Worm (Caenorhabditis elegans) whole organism, young adult: ENCODE results near the gene T20D3.14.

Source experiments
- B0019.2 ChIP-seq: fragments of 200-800 bp; sonication (Bioruptor generic); conservative IDR thresholded peaks from 2 replicates; pipeline ENCODE4 v1.3.6; 2022; ENCODE audit warnings: missing genetic modification reagents, missing genetic modification characterization, missing compliant biosample characterization
- B0336.3 ChIP-seq: fragments of 200-800 bp; sonication (Bioruptor generic); IDR thresholded peaks from 2 replicates; pipeline ENCODE4 v1.3.6; 2022; ENCODE audit warnings: missing genetic modification characterization, missing compliant biosample characterization
- D2030.7 ChIP-seq: fragments of 200-800 bp; sonication (Bioruptor generic); IDR thresholded peaks from 2 replicates; pipeline ENCODE4 v1.3.6; 2022; ENCODE audit warnings: missing genetic modification reagents, missing genetic modification characterization, missing compliant biosample characterization
- F33H1.4 ChIP-seq: fragments of 200-800 bp; sonication (Bioruptor generic); IDR thresholded peaks from 2 replicates; pipeline ENCODE4 v1.3.6; 2022; ENCODE audit warnings: missing genetic modification reagents, missing genetic modification characterization, missing compliant biosample characterization
- F49E8.2 ChIP-seq: sonication (generic microtip); optimal IDR thresholded peaks from 3 replicates; lab custom pipeline; 2017; ENCODE audit warnings: missing genetic modification characterization, mild to moderate bottlenecking, missing compliant biosample characterization, antibody characterized with exemption, moderate library complexity; ENCODE audit not compliant: insufficient read depth
- T26A5.8 ChIP-seq: sonication (generic microtip); optimal IDR thresholded peaks from 2 replicates; lab custom pipeline; 2016; ENCODE audit warnings: missing genetic modification characterization, missing compliant biosample characterization
- Y56A3A.18 ChIP-seq: fragments of 200-800 bp; sonication (Bioruptor generic); IDR thresholded peaks from 2 replicates; pipeline ENCODE4 v1.3.6; 2022; ENCODE audit warnings: missing genetic modification reagents, missing genetic modification characterization, missing compliant biosample characterization
- athp-1 ChIP-seq: sonication (generic microtip); optimal IDR thresholded peaks from 2 replicates; lab custom pipeline; 2017; ENCODE audit warnings: mild to moderate bottlenecking, missing genetic modification characterization, missing compliant biosample characterization
- attf-5 ChIP-seq: fragments of 200-800 bp; sonication (Bioruptor generic); optimal IDR thresholded peaks from 2 replicates; lab custom pipeline; 2018; ENCODE audit warnings: mild to moderate bottlenecking, missing genetic modification characterization, missing compliant biosample characterization
- attf-6 ChIP-seq: fragments of 200-800 bp; sonication (Bioruptor generic); IDR thresholded peaks from 2 replicates; pipeline ENCODE4 v1.3.6; 2022; ENCODE audit warnings: missing genetic modification reagents, missing genetic modification characterization, missing compliant biosample characterization
- bed-1 ChIP-seq: fragments of 200-800 bp; sonication (Bioruptor generic); IDR thresholded peaks from 2 replicates; pipeline ENCODE4 v1.3.6; 2022; ENCODE audit warnings: missing genetic modification reagents, missing genetic modification characterization, missing compliant biosample characterization
- ccch-3 ChIP-seq: fragments of 200-800 bp; sonication (Bioruptor generic); optimal IDR thresholded peaks from 2 replicates; lab custom pipeline; 2018; ENCODE audit warnings: mild to moderate bottlenecking, missing genetic modification characterization, missing compliant biosample characterization
- ceh-100 ChIP-seq: fragments of 200-800 bp; sonication (Bioruptor generic); IDR thresholded peaks from 2 replicates; pipeline ENCODE4 v1.3.6; 2022; ENCODE audit warnings: missing genetic modification reagents, missing genetic modification characterization, missing compliant biosample characterization
- ceh-40 ChIP-seq: fragments of 200-800 bp; sonication (Bioruptor generic); IDR thresholded peaks from 2 replicates; pipeline ENCODE4 v1.3.6; 2022; ENCODE audit warnings: missing genetic modification characterization, missing compliant biosample characterization
- ceh-91 ChIP-seq: fragments of 200-800 bp; sonication (Bioruptor generic); IDR thresholded peaks from 2 replicates; pipeline ENCODE4 v1.3.6; 2022; ENCODE audit warnings: missing genetic modification reagents, missing genetic modification characterization, missing compliant biosample characterization
- die-1 ChIP-seq: sonication (generic microtip); optimal IDR thresholded peaks from 2 replicates; lab custom pipeline; 2016; ENCODE audit warnings: missing genotype, mild to moderate bottlenecking, missing genetic modification characterization, missing compliant biosample characterization
- dox-1 ChIP-seq: fragments of 200-800 bp; sonication (Bioruptor generic); IDR thresholded peaks from 2 replicates; pipeline ENCODE4 v1.3.6; 2022; ENCODE audit warnings: missing genetic modification reagents, missing genetic modification characterization, missing compliant biosample characterization
- efl-1 ChIP-seq: fragments of 150-350 bp; optimal IDR thresholded peaks from 2 replicates; lab custom pipeline; 2014; ENCODE audit warnings: missing biosample characterization, missing genetic modification reagents, missing genetic modification characterization
- gei-17 ChIP-seq: fragments of 200-800 bp; sonication (Bioruptor generic); optimal IDR thresholded peaks from 2 replicates; lab custom pipeline; 2018; ENCODE audit warnings: mild to moderate bottlenecking, missing genetic modification characterization, missing compliant biosample characterization
- hlh-26 ChIP-seq: fragments of 200-800 bp; sonication (Bioruptor generic); conservative IDR thresholded peaks from 2 replicates; pipeline ENCODE4 v1.3.6; 2022; ENCODE audit warnings: missing genetic modification reagents, missing genetic modification characterization, missing compliant biosample characterization
- hmg-1.2 ChIP-seq: fragments of 200-800 bp; sonication (Bioruptor generic); IDR thresholded peaks from 2 replicates; pipeline ENCODE4 v1.3.6; 2022; ENCODE audit warnings: missing genetic modification reagents, missing genetic modification characterization, missing compliant biosample characterization
- hsf-1 ChIP-seq: fragments of 200-800 bp; sonication (Bioruptor generic); IDR thresholded peaks from 2 replicates; pipeline ENCODE4 v1.3.6; 2022; ENCODE audit warnings: missing genetic modification reagents, missing genetic modification characterization, missing compliant biosample characterization
- let-526 ChIP-seq: fragments of 200-800 bp; sonication (Bioruptor generic); IDR thresholded peaks from 2 replicates; pipeline ENCODE4 v1.3.6; 2022; ENCODE audit warnings: missing genetic modification reagents, missing genetic modification characterization, missing compliant biosample characterization
- lin-26 ChIP-seq: fragments of 200-800 bp; sonication (Bioruptor generic); IDR thresholded peaks from 2 replicates; pipeline ENCODE4 v1.3.6; 2022; ENCODE audit warnings: missing genetic modification reagents, missing genetic modification characterization, missing compliant biosample characterization
- lin-40 ChIP-seq: sonication (generic microtip); optimal IDR thresholded peaks from 2 replicates; lab custom pipeline; 2016; ENCODE audit warnings: missing genetic modification characterization, mild to moderate bottlenecking, missing compliant biosample characterization, missing genotype, missing genetic modification reagents
- lsl-1 ChIP-seq: fragments of 200-800 bp; sonication (Bioruptor generic); optimal IDR thresholded peaks from 2 replicates; lab custom pipeline; 2018; ENCODE audit warnings: mild to moderate bottlenecking, missing genetic modification characterization, moderate library complexity, missing compliant biosample characterization
- madf-6 ChIP-seq: fragments of 200-800 bp; sonication (Bioruptor generic); IDR thresholded peaks from 2 replicates; pipeline ENCODE4 v1.3.6; 2022; ENCODE audit warnings: missing genetic modification reagents, missing genetic modification characterization, missing compliant biosample characterization
- madf-8 ChIP-seq: fragments of 200-800 bp; sonication (Bioruptor generic); conservative IDR thresholded peaks from 2 replicates; pipeline ENCODE4 v1.3.6; 2022; ENCODE audit warnings: missing genetic modification reagents, missing genetic modification characterization, missing compliant biosample characterization
- mcd-1 ChIP-seq: fragments of 200-800 bp; sonication (Bioruptor generic); IDR thresholded peaks from 2 replicates; pipeline ENCODE4 v1.3.6; 2022; ENCODE audit warnings: missing genetic modification reagents, missing genetic modification characterization, missing compliant biosample characterization
- nfya-2 ChIP-seq: fragments of 200-800 bp; sonication (Bioruptor generic); IDR thresholded peaks from 2 replicates; pipeline ENCODE4 v1.3.6; 2022; ENCODE audit warnings: missing genetic modification reagents, missing genetic modification characterization, missing compliant biosample characterization
- nhr-80 ChIP-seq: sonication (generic microtip); optimal IDR thresholded peaks from 2 replicates; lab custom pipeline; 2016; ENCODE audit warnings: missing genetic modification characterization, missing compliant biosample characterization
- sdz-38 ChIP-seq: sonication (generic microtip); optimal IDR thresholded peaks from 2 replicates; lab custom pipeline; 2016; ENCODE audit warnings: missing genotype, missing genetic modification characterization, missing compliant biosample characterization
- snpc-1.1 ChIP-seq: sonication (generic microtip); optimal IDR thresholded peaks from 2 replicates; lab custom pipeline; 2017; ENCODE audit warnings: missing genetic modification characterization, mild to moderate bottlenecking, missing compliant biosample characterization, antibody characterized with exemption, moderate library complexity, missing genotype, missing genetic modification reagents; ENCODE audit not compliant: insufficient read depth
- snpc-1.3 ChIP-seq: sonication (generic microtip); optimal IDR thresholded peaks from 2 replicates; lab custom pipeline; 2017; ENCODE audit warnings: missing genetic modification characterization, mild to moderate bottlenecking, missing compliant biosample characterization, antibody characterized with exemption, moderate library complexity, missing genotype, missing genetic modification reagents; ENCODE audit not compliant: insufficient read depth
- snpc-3.4 ChIP-seq: sonication (generic microtip); optimal IDR thresholded peaks from 2 replicates; lab custom pipeline; 2017; ENCODE audit warnings: missing genetic modification characterization, mild to moderate bottlenecking, missing compliant biosample characterization, antibody characterized with exemption, moderate library complexity, missing genotype, missing genetic modification reagents
- snpc-4 ChIP-seq, 5 experiments: fragments of 150-350 bp in 1 of 5; sonication (generic microtip) in 4 of 5; optimal IDR thresholded peaks; 2 replicates each; lab custom pipeline; 2014 to 2018; ENCODE audit warnings: missing genetic modification characterization in 5 of 5, missing biosample characterization in 3 of 5, antibody characterized with exemption in 2 of 5, mild to moderate bottlenecking in 2 of 5, missing compliant biosample characterization in 2 of 5, missing genotype in 2 of 5, moderate library complexity in 2 of 5, missing genetic modification reagents in 1 of 5
- tbp1 ChIP-seq: fragments of 200-800 bp; sonication (Bioruptor generic); optimal IDR thresholded peaks from 2 replicates; lab custom pipeline; 2018; ENCODE audit warnings: mild to moderate bottlenecking, missing genetic modification characterization, missing compliant biosample characterization
- tlf-1 ChIP-seq: fragments of 200-800 bp; sonication (Bioruptor generic); optimal IDR thresholded peaks from 2 replicates; lab custom pipeline; 2018; ENCODE audit warnings: mild to moderate bottlenecking, missing genetic modification characterization, missing compliant biosample characterization
- xnd-1 ChIP-seq: sonication (generic microtip); optimal IDR thresholded peaks from 2 replicates; lab custom pipeline; 2016; ENCODE audit warnings: missing genotype, missing genetic modification reagents, missing genetic modification characterization, missing compliant biosample characterization

Gene T20D3.14

DNA sequence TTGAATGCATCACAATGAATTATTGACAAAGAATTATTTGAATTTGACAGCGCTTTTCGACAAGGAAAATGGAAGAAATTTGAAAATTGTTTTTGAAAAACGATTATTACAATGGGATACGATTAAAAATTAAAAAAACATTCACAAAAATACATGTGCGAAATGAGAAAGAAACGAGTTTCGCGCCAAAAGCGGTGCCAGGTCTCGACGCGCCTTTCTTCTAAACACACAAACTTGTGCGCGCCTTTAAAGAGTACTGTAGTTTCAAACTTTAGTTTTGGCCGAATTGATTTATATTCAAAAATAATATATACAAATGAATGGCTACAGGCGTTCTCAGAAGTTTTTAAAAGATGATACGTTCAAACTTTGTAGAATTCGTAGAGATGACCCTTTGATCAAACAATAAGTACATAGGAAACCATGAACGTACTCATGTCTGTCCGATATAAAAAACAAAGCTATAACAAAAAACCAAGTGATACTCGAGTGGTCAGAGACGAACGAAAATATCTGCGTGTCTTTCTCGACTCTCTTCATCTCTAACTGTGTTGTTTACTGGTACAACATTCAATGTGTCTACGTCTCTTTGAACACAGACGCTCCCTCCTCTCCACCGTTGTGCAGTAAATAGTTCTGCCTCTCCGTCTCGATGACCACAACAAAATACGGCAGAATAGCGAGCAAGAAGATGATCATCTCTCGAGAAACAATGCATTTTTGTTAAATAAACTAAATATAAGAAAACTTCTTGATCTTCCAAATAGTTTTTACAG, 32.3 kb upstream of the T20D3.14 start (continued):
- TF ChIP-seq dox-1 (0 out of 2 replicates have a peak, but pooled peaks have one; percentile 13), B0019.2 (GFP tag; lab: Robert Waterston, UW) (peak; percentile 20; the same call in 1 of the 2 replicates), attf-6 (GFP tag; lab: Robert Waterston, UW) (0 out of 2 replicates have a peak, but pooled peaks have one; percentile 22), ceh-91 (peak; percentile 76), tlf-1 (GFP tag; lab: Kevin White, UChicago) (peak; percentile 50), attf-5 (GFP tag; lab: Kevin White, UChicago) (peak; percentile 10), tbp1 (GFP tag; lab: Kevin White, UChicago) (peak; percentile 13), lin-26 (GFP tag; lab: Robert Waterston, UW) (no peak), nhr-80 (peak; percentile 15), efl-1 (peak; percentile 92), snpc-1.1 (tag; lab: Kevin White, UChicago) (peak; percentile 37), xnd-1 (tag; lab: Kevin White, UChicago) (peak; percentile 89), sdz-38 (tag; lab: Kevin White, UChicago) (no peak), F49E8.2 (tag; lab: Kevin White, UChicago) (peak; percentile 42), lsl-1 (GFP tag; lab: Kevin White, UChicago) (peak; percentile 90), D2030.7 (GFP tag; lab: Robert Waterston, UW) (no peak; the same call in none of the 2 replicates), hsf-1 (GFP tag; lab: Robert Waterston, UW) (0 out of 2 replicates have a peak, but pooled peaks have one; percentile 16), lin-40 (peak; percentile 8), F33H1.4 (peak; percentile 90), snpc-1.3 (tag; lab: Kevin White, UChicago) (peak; percentile 67)

DNA sequence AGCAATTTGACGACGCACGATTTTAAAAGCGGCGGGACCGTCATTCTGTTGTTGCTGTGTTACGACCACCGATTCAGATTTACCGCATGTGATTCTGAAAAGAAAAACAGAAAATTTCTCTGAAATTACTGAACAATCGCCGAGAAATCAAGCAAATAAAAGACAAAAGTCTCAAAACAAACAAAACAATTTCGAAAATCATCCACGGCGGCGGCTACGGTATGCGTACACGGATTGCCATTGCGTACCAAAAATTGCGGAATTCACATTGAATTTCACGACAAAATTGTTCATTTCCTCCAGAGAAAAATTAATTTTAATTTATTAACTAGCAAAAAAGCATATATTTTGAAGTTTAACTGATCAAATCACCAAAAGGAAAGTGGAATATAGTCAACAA, 30.7 kb upstream of the T20D3.14 start, which contains the start of gene pezo-1:
pezo-1 (minus strand) TSS at position 101 of the 400 bp plus-strand sequence.
- no peak for TF ChIP-seq mcd-1 (GFP tag; lab: Robert Waterston, UW)
- peak; percentile 11 for TF ChIP-seq snpc-3.4 (tag; lab: Kevin White, UChicago)
- peak; percentile 28 for TF ChIP-seq lsl-1 (GFP tag; lab: Kevin White, UChicago)
- TF ChIP-seq attf-5 (GFP tag; lab: Kevin White, UChicago), result no peak
- TF ChIP-seq hsf-1 (GFP tag; lab: Robert Waterston, UW), result 0 out of 2 replicates have a peak, but pooled peaks have one; percentile 25

ce11 chrIV:9353728-9354127, 18.0 kb upstream of the T20D3.14 start:
- TF ChIP-seq bed-1 (GFP tag; lab: Robert Waterston, UW), result no peak

ce11 chrIV:9343102-9343599, 7.4 kb upstream of the T20D3.14 start, which contains the start of gene pigc-1:
Gene pigc-1 (minus strand): TSS chrIV:9343152.
- no peak for TF ChIP-seq gei-17
- no peak for TF ChIP-seq T26A5.8 (tag; lab: Kevin White, UChicago)
- TF ChIP-seq athp-1 (tag; lab: Kevin White, UChicago), result no peak
- no peak for TF ChIP-seq madf-8
- no peak for TF ChIP-seq let-526 (GFP tag; lab: Robert Waterston, UW)
- TF ChIP-seq B0336.3 (GFP tag; lab: Robert Waterston, UW), result 0 out of 2 replicates have a peak, but pooled peaks have one; percentile 10
- no peak for TF ChIP-seq hmg-1.2 (GFP tag; lab: Robert Waterston, UW)
- TF ChIP-seq Y56A3A.18 (GFP tag; lab: Robert Waterston, UW), result 0 out of 2 replicates have a peak, but pooled peaks have one; percentile 27
- no peak for TF ChIP-seq snpc-4 (GFP tag; optimal IDR thresholded peaks at IDR 0.05; lab: Kevin White, UChicago)
- peak in 1 of 4 experiments; percentile 30 for TF ChIP-seq snpc-4 (tag; optimal IDR thresholded peaks at IDR 0.05; lab: Kevin White, UChicago)
- no peak for TF ChIP-seq nfya-2 (GFP tag; lab: Robert Waterston, UW)
- peak; percentile 24; the same call in 1 of the 2 replicates for TF ChIP-seq madf-6 (GFP tag; lab: Robert Waterston, UW)
- TF ChIP-seq hlh-26 (GFP tag; lab: Robert Waterston, UW), result no peak
- TF ChIP-seq die-1 (tag; lab: Kevin White, UChicago), result no peak
- no peak for TF ChIP-seq ceh-40 (GFP tag; lab: Robert Waterston, UW)
- no peak for TF ChIP-seq ceh-100 (GFP tag; lab: Robert Waterston, UW)
- no peak for TF ChIP-seq ccch-3 (GFP tag; lab: Kevin White, UChicago)
